Fruit fly (Drosophila melanogaster) whole organism, embryonic: ENCODE measurements around the gene CG15034.

Source experiments
- Asciz ChIP-seq: fragments of 200-800 bp; sonication (Bioruptor generic); optimal IDR thresholded peaks from 2 replicates; lab custom pipeline; 2017; ENCODE audit warnings: missing biosample characterization, mild to moderate bottlenecking, missing genetic modification characterization, missing genetic modification reagents
- Awh ChIP-seq: fragments of 200-800 bp; sonication (Bioruptor generic); IDR thresholded peaks from 2 replicates; pipeline ENCODE4, ENCODE4 v1.3.6; 2022; ENCODE audit warnings: missing biosample characterization, missing genetic modification characterization
- CG10209 ChIP-seq: fragments of 200-800 bp; sonication (Bioruptor generic); optimal IDR thresholded peaks from 3 replicates; lab custom pipeline; 2017; ENCODE audit warnings: missing biosample characterization, mild to moderate bottlenecking, missing genetic modification characterization, missing genetic modification reagents
- CG10462 ChIP-seq: fragments of 200-800 bp; sonication (Bioruptor generic); optimal IDR thresholded peaks from 2 replicates; lab custom pipeline; 2016; ENCODE audit warnings: missing biosample characterization, missing genetic modification characterization
- CG11398 ChIP-seq: fragments of 200-800 bp; sonication (Bioruptor generic); optimal IDR thresholded peaks from 2 replicates; lab custom pipeline; 2016; ENCODE audit warnings: missing biosample characterization, missing genetic modification characterization
- CG11723 ChIP-seq: fragments of 200-800 bp; sonication (Bioruptor generic); optimal IDR thresholded peaks from 2 replicates; lab custom pipeline; 2017; ENCODE audit warnings: missing biosample characterization, mild to moderate bottlenecking, missing genetic modification characterization
- CG12104 ChIP-seq: fragments of 200-800 bp; sonication (Bioruptor generic); optimal IDR thresholded peaks from 3 replicates; lab custom pipeline; 2016; ENCODE audit warnings: missing biosample characterization, missing genetic modification characterization
- CG12299 ChIP-seq: fragments of 200-800 bp; sonication (Bioruptor generic); optimal IDR thresholded peaks from 2 replicates; lab custom pipeline; 2018; ENCODE audit warnings: missing biosample characterization, mild to moderate bottlenecking, missing genetic modification characterization
- CG14014 ChIP-seq: fragments of 200-800 bp; sonication (Bioruptor generic); IDR thresholded peaks from 2 replicates; pipeline ENCODE4 v1.3.6; 2022; ENCODE audit warnings: missing biosample characterization, missing genetic modification characterization
- CG14050 ChIP-seq: fragments of 200-800 bp; sonication (Bioruptor generic); IDR thresholded peaks from 3 replicates; pipeline ENCODE4 v1.3.6; 2022; ENCODE audit warnings: missing biosample characterization, missing genetic modification characterization
- CG1602 ChIP-seq: fragments of 200-800 bp; sonication (Bioruptor generic); optimal IDR thresholded peaks from 3 replicates; lab custom pipeline; 2016; ENCODE audit warnings: missing biosample characterization, missing genetic modification characterization
- CG1603 ChIP-seq: fragments of 200-800 bp; sonication (Bioruptor generic); optimal IDR thresholded peaks from 2 replicates; lab custom pipeline; 2019; ENCODE audit warnings: missing biosample characterization, mild to moderate bottlenecking, missing genetic modification characterization, moderate library complexity
- CG17359 ChIP-seq: fragments of 200-800 bp; sonication (Bioruptor generic); optimal IDR thresholded peaks from 3 replicates; lab custom pipeline; 2018; ENCODE audit warnings: missing biosample characterization, mild to moderate bottlenecking, missing genetic modification characterization, moderate library complexity
- CG17802 ChIP-seq: fragments of 200-800 bp; sonication (Bioruptor generic); optimal IDR thresholded peaks from 2 replicates; lab custom pipeline; 2018; ENCODE audit warnings: missing biosample characterization, mild to moderate bottlenecking, missing genetic modification characterization, moderate library complexity
- CG17912 ChIP-seq: fragments of 200-800 bp; sonication (Bioruptor generic); optimal IDR thresholded peaks from 2 replicates; lab custom pipeline; 2018; ENCODE audit warnings: missing biosample characterization, mild to moderate bottlenecking, missing genetic modification characterization
- CG18476 ChIP-seq: fragments of 200-800 bp; sonication (Bioruptor generic); optimal IDR thresholded peaks from 2 replicates; lab custom pipeline; 2016; ENCODE audit warnings: missing biosample characterization, mild to moderate bottlenecking, missing genetic modification characterization
- CG2120 ChIP-seq: fragments of 200-800 bp; sonication (Bioruptor generic); optimal IDR thresholded peaks from 3 replicates; lab custom pipeline; 2016; ENCODE audit warnings: missing biosample characterization, missing genetic modification characterization
- CG2129 ChIP-seq: fragments of 200-800 bp; sonication (Bioruptor generic); IDR thresholded peaks from 2 replicates; pipeline ENCODE4 v1.3.6; 2022; ENCODE audit warnings: missing biosample characterization, missing genetic modification characterization; ENCODE audit not compliant: partially characterized antibody
- CG3065 ChIP-seq: fragments of 200-800 bp; sonication (Bioruptor generic); optimal IDR thresholded peaks from 2 replicates; lab custom pipeline; 2016; ENCODE audit warnings: missing biosample characterization, missing genetic modification characterization
- CG4282 ChIP-seq: fragments of 200-800 bp; sonication (Bioruptor generic); optimal IDR thresholded peaks from 2 replicates; lab custom pipeline; 2016; ENCODE audit warnings: missing biosample characterization, missing genetic modification characterization
- CG4707 ChIP-seq: fragments of 200-800 bp; sonication (Bioruptor generic); optimal IDR thresholded peaks from 2 replicates; lab custom pipeline; 2018; ENCODE audit warnings: missing biosample characterization, mild to moderate bottlenecking, missing genetic modification characterization, moderate library complexity
- CG6175 ChIP-seq: fragments of 200-800 bp; sonication (Bioruptor generic); IDR thresholded peaks from 3 replicates; pipeline ENCODE4 v1.3.6; 2022; ENCODE audit warnings: missing biosample characterization, missing genetic modification characterization
- CG6654 ChIP-seq: fragments of 200-800 bp; sonication (Bioruptor generic); optimal IDR thresholded peaks from 2 replicates; lab custom pipeline; 2017; ENCODE audit warnings: missing biosample characterization, mild to moderate bottlenecking, missing genetic modification characterization
- CG7786 ChIP-seq: fragments of 200-800 bp; sonication (Bioruptor generic); optimal IDR thresholded peaks from 2 replicates; lab custom pipeline; 2016; ENCODE audit warnings: missing biosample characterization, missing genetic modification characterization
- CG7987 ChIP-seq: fragments of 200-800 bp; sonication (Bioruptor generic); optimal IDR thresholded peaks from 2 replicates; lab custom pipeline; 2018; ENCODE audit warnings: missing biosample characterization, mild to moderate bottlenecking, missing genetic modification characterization, moderate library complexity
- CG8290 ChIP-seq, 3 experiments: fragments of 200-800 bp; sonication (Bioruptor generic); optimal IDR thresholded peaks; 2 replicates each; lab custom pipeline; 2016 to 2019; ENCODE audit warnings: missing biosample characterization in 3 of 3, missing genetic modification characterization in 3 of 3, mild to moderate bottlenecking in 2 of 3, moderate library complexity in 1 of 3
- CG8944 ChIP-seq: fragments of 200-800 bp; sonication (Bioruptor generic); optimal IDR thresholded peaks from 3 replicates; lab custom pipeline; 2016; ENCODE audit warnings: missing biosample characterization, missing genetic modification characterization
- CG9609 ChIP-seq: fragments of 200-800 bp; sonication (Bioruptor generic); optimal IDR thresholded peaks from 3 replicates; lab custom pipeline; 2016; ENCODE audit warnings: missing biosample characterization, missing genetic modification characterization
- Dad ChIP-seq: fragments of 200-800 bp; sonication (Bioruptor generic); optimal IDR thresholded peaks from 3 replicates; lab custom pipeline; 2016; ENCODE audit warnings: missing biosample characterization, missing genetic modification characterization
- E2f1 ChIP-seq: fragments of 200-800 bp; sonication (Bioruptor generic); IDR thresholded peaks from 2 replicates; pipeline ENCODE4 v1.3.6; 2022; ENCODE audit warnings: missing biosample characterization, missing genetic modification characterization
- Fer3 ChIP-seq: fragments of 200-800 bp; sonication (Bioruptor generic); optimal IDR thresholded peaks from 2 replicates; lab custom pipeline; 2018; ENCODE audit warnings: missing biosample characterization, mild to moderate bottlenecking, missing genetic modification characterization, moderate library complexity
- HmgZ ChIP-seq: fragments of 200-800 bp; sonication (Bioruptor generic); optimal IDR thresholded peaks from 2 replicates; lab custom pipeline; 2018; ENCODE audit warnings: missing biosample characterization, mild to moderate bottlenecking, missing genetic modification characterization
- Mad ChIP-seq: fragments of 200-800 bp; sonication (Bioruptor generic); optimal IDR thresholded peaks from 2 replicates; lab custom pipeline; 2016; ENCODE audit warnings: missing biosample characterization, missing genetic modification characterization
- Oli ChIP-seq: fragments of 200-800 bp; sonication (Bioruptor generic); optimal IDR thresholded peaks from 2 replicates; lab custom pipeline; 2018; ENCODE audit warnings: missing biosample characterization, mild to moderate bottlenecking, missing genetic modification characterization, moderate library complexity
- Pdp1 ChIP-seq, 2 experiments: fragments of 200-800 bp; sonication (Bioruptor generic); optimal IDR thresholded peaks; 3 replicates each; lab custom pipeline; 2016; ENCODE audit warnings: missing biosample characterization in 2 of 2, missing genetic modification characterization in 2 of 2, mild to moderate bottlenecking in 1 of 2, moderate library complexity in 1 of 2
- ase ChIP-seq: fragments of 200-800 bp; sonication (Bioruptor generic); IDR thresholded peaks from 3 replicates; pipeline ENCODE4 v1.3.6; 2022; ENCODE audit warnings: missing biosample characterization, missing genetic modification characterization
- az2 ChIP-seq: fragments of 200-800 bp; sonication (Bioruptor generic); optimal IDR thresholded peaks from 3 replicates; lab custom pipeline; 2016; ENCODE audit warnings: missing biosample characterization, missing genetic modification characterization
- caup ChIP-seq: fragments of 200-800 bp; sonication (Bioruptor generic); optimal IDR thresholded peaks from 3 replicates; lab custom pipeline; 2017; ENCODE audit warnings: missing biosample characterization, mild to moderate bottlenecking, missing genetic modification characterization, moderate library complexity; ENCODE audit not compliant: severe bottlenecking
- crc ChIP-seq: fragments of 200-800 bp; sonication (Bioruptor generic); optimal IDR thresholded peaks from 2 replicates; lab custom pipeline; 2016; ENCODE audit warnings: missing biosample characterization, missing genetic modification characterization
- ems ChIP-seq: fragments of 200-800 bp; sonication (Bioruptor generic); optimal IDR thresholded peaks from 3 replicates; lab custom pipeline; 2016; ENCODE audit warnings: missing biosample characterization, missing genetic modification characterization
- gce ChIP-seq: fragments of 200-800 bp; sonication (Bioruptor generic); IDR thresholded peaks from 3 replicates; pipeline ENCODE4 v1.3.6; 2022; ENCODE audit warnings: missing biosample characterization, missing genetic modification characterization
- gfzf ChIP-seq: fragments of 200-800 bp; sonication (Bioruptor generic); optimal IDR thresholded peaks from 2 replicates; lab custom pipeline; 2016; ENCODE audit warnings: missing biosample characterization, mild to moderate bottlenecking, missing genetic modification characterization, moderate library complexity
- hth ChIP-seq: fragments of >200 bp; optimal IDR thresholded peaks from 2 replicates; lab custom pipeline; 2017; ENCODE audit warnings: inconsistent platforms
- lilli ChIP-seq: fragments of 200-800 bp; sonication (Bioruptor generic); optimal IDR thresholded peaks from 3 replicates; lab custom pipeline; 2016; ENCODE audit warnings: missing biosample characterization, missing genetic modification characterization
- pan ChIP-seq, 4 experiments: fragments of >200 bp in 3 of 4; fragments of 200-800 bp in 1 of 4; sonication (Bioruptor generic) in 1 of 4; optimal IDR thresholded peaks in 3 of 4; IDR thresholded peaks in 1 of 4; 2 replicates each; pipeline versions ENCODE4 v1.3.6 to Lab custom; 2017 to 2022; ENCODE audit warnings: missing biosample characterization in 2 of 4, missing genetic modification characterization in 2 of 4, mixed read lengths in 1 of 4
- row ChIP-seq: fragments of 200-800 bp; sonication (Bioruptor generic); IDR thresholded peaks from 3 replicates; pipeline ENCODE4 v1.3.6; 2022; ENCODE audit warnings: missing biosample characterization, missing genetic modification characterization
- scrt ChIP-seq: fragments of 200-800 bp; sonication (Bioruptor generic); optimal IDR thresholded peaks from 2 replicates; lab custom pipeline; 2018; ENCODE audit warnings: missing biosample characterization, mild to moderate bottlenecking, missing genetic modification characterization, moderate library complexity
- sd ChIP-seq: fragments of 200-800 bp; sonication (Bioruptor generic); optimal IDR thresholded peaks from 3 replicates; lab custom pipeline; 2018; ENCODE audit warnings: missing biosample characterization, mild to moderate bottlenecking, missing genetic modification characterization, moderate library complexity
- sug ChIP-seq: fragments of 200-800 bp; optimal IDR thresholded peaks from 2 replicates; lab custom pipeline; 2019; ENCODE audit warnings: missing biosample characterization, mild to moderate bottlenecking, missing genetic modification characterization, moderate library complexity
- vnd ChIP-seq: fragments of 200-800 bp; sonication (Bioruptor generic); IDR thresholded peaks from 3 replicates; pipeline ENCODE4 v1.3.6; 2022; ENCODE audit warnings: missing biosample characterization, missing genetic modification characterization; ENCODE audit not compliant: partially characterized antibody
- zfh1 ChIP-seq: fragments of 200-800 bp; sonication (Bioruptor generic); IDR thresholded peaks from 3 replicates; pipeline ENCODE4 v1.3.6; 2022; ENCODE audit warnings: missing biosample characterization, missing genetic modification characterization

CG15034 gene

dm6 chrX:7333298-7333743 lies 14.0 kb downstream of the CG15034 start (continued):
- TF ChIP-seq CG4282 (GFP tag; lab: Kevin White, UChicago) (no peak), CG7987 (GFP tag; lab: Kevin White, UChicago) (peak; percentile 74), ems (GFP tag; lab: Kevin White, UChicago) (no peak), CG17912 (GFP tag; lab: Kevin White, UChicago) (peak; percentile 14), CG6175 (no peak), sug (tag; lab: Kevin White, UChicago) (peak; percentile 37), CG7786 (GFP tag; lab: Kevin White, UChicago) (no peak), row (GFP tag; lab: Robert Waterston, UW) (no peak), CG14014 (GFP tag; lab: Robert Waterston, UW) (peak; percentile 71; the same call in 1 of the 2 replicates), hth (lab: Kevin White, UChicago) (no peak), Mad (GFP tag; lab: Kevin White, UChicago) (no peak), Oli (tag; lab: Kevin White, UChicago) (no peak), scrt (GFP tag; lab: Kevin White, UChicago) (no peak), lilli (no peak), pan (optimal IDR thresholded peaks at IDR 0.05; lab: Kevin White, UChicago) (no peak), pan (GFP tag; optimal IDR thresholded peaks at IDR 0.05 in 1 of 2, IDR thresholded peaks at IDR 0.05 in 1 of 2) (peak in 1 of 2 experiments; percentile 54), CG10462 (GFP tag; lab: Kevin White, UChicago) (no peak), CG8290 (GFP tag; optimal IDR thresholded peaks at IDR 0.05; lab: Kevin White, UChicago) (peak; percentile 12), CG8290 (tag; optimal IDR thresholded peaks at IDR 0.05; lab: Kevin White, UChicago) (peak; percentile 48 to 72), CG14050 (no peak), CG18476 (no peak), CG11723 (no peak), CG11398 (peak; percentile 55), HmgZ (tag; lab: Kevin White, UChicago) (peak; percentile 53), zfh1 (GFP tag; lab: Robert Waterston, UW) (peak; percentile 20; the same call in 1 of the 3 replicates), gce (peak; percentile 64; the same call in 2 of the 3 replicates), CG1603 (tag; lab: Kevin White, UChicago) (peak; percentile 63), CG10209 (peak; percentile 59), Awh (GFP tag; lab: Robert Waterston, UW) (peak; percentile 80), CG2120 (GFP tag; lab: Kevin White, UChicago) (no peak), CG3065 (GFP tag; lab: Kevin White, UChicago) (peak; percentile 25), Fer3 (tag; lab: Kevin White, UChicago) (peak; percentile 16), CG17359 (peak; percentile 52), CG17802 (tag; lab: Kevin White, UChicago) (no peak)

dm6 chrX:7332493-7332892 lies 14.8 kb downstream of the CG15034 start:
- TF ChIP-seq E2f1 (peak; percentile 46), crc (GFP tag; lab: Kevin White, UChicago) (peak; percentile 60), CG6654 (no peak), CG9609 (peak; percentile 55), ase (GFP tag; lab: Robert Waterston, UW) (no peak), gfzf (GFP tag; lab: Kevin White, UChicago) (no peak), CG1602 (GFP tag; lab: Kevin White, UChicago) (peak; percentile 6), CG2129 (GFP tag; lab: Robert Waterston, UW) (no peak), Dad (peak; percentile 24), CG8944 (GFP tag; lab: Kevin White, UChicago) (peak; percentile 55), vnd (GFP tag; lab: Robert Waterston, UW) (no peak), CG4707 (GFP tag; lab: Kevin White, UChicago) (no peak), caup (GFP tag; lab: Kevin White, UChicago) (peak; percentile 76), sd (tag; lab: Kevin White, UChicago) (peak; percentile 54), CG12104 (GFP tag; lab: Kevin White, UChicago) (peak; percentile 45), Pdp1 (GFP tag; optimal IDR thresholded peaks at IDR 0.05; lab: Kevin White, UChicago) (peak; percentile 54 to 67), Asciz (GFP tag; lab: Kevin White, UChicago) (no peak), CG12299 (tag; lab: Kevin White, UChicago) (no peak), az2 (GFP tag; lab: Kevin White, UChicago) (peak; percentile 56)
